Fruit fly (Drosophila melanogaster) whole organism, pupa: ENCODE results near the gene Ran-like.

Experiments used
- CG13204 ChIP-seq: fragments of 200-800 bp; sonication (Bioruptor generic); optimal IDR thresholded peaks from 2 replicates; lab custom pipeline; 2018; ENCODE audit warnings: missing biosample characterization, mild to moderate bottlenecking, missing genetic modification characterization, moderate library complexity
- CG8301 ChIP-seq: fragments of 200-800 bp; sonication (Bioruptor generic); optimal IDR thresholded peaks from 2 replicates; lab custom pipeline; 2018; ENCODE audit warnings: missing biosample characterization, mild to moderate bottlenecking, missing genetic modification characterization
- D1 ChIP-seq: fragments of 200-800 bp; sonication (Bioruptor generic); optimal IDR thresholded peaks from 2 replicates; lab custom pipeline; 2018; ENCODE audit warnings: missing biosample characterization, mild to moderate bottlenecking, missing genetic modification characterization, moderate library complexity
- EcR ChIP-seq: fragments of 200-800 bp; sonication (Bioruptor generic); optimal IDR thresholded peaks from 3 replicates; lab custom pipeline; 2019; ENCODE audit warnings: missing biosample characterization, missing genetic modification characterization, mild to moderate bottlenecking, moderate library complexity, missing genetic modification reagents
- Snoo ChIP-seq: fragments of 200-800 bp; sonication (Bioruptor generic); optimal IDR thresholded peaks from 3 replicates; lab custom pipeline; 2017; ENCODE audit warnings: missing biosample characterization, mild to moderate bottlenecking, missing genetic modification characterization, inconsistent platforms
- fd96Ca ChIP-seq: fragments of 200-800 bp; sonication (Bioruptor generic); IDR thresholded peaks from 3 replicates; pipeline ENCODE4 v1.3.6; 2022; ENCODE audit warnings: missing biosample characterization, missing genetic modification characterization
- rn ChIP-seq: fragments of 200-800 bp; sonication (Bioruptor generic); IDR thresholded peaks from 2 replicates; pipeline ENCODE4 v1.3.6; 2022; ENCODE audit warnings: missing biosample characterization, missing genetic modification characterization

DNA sequence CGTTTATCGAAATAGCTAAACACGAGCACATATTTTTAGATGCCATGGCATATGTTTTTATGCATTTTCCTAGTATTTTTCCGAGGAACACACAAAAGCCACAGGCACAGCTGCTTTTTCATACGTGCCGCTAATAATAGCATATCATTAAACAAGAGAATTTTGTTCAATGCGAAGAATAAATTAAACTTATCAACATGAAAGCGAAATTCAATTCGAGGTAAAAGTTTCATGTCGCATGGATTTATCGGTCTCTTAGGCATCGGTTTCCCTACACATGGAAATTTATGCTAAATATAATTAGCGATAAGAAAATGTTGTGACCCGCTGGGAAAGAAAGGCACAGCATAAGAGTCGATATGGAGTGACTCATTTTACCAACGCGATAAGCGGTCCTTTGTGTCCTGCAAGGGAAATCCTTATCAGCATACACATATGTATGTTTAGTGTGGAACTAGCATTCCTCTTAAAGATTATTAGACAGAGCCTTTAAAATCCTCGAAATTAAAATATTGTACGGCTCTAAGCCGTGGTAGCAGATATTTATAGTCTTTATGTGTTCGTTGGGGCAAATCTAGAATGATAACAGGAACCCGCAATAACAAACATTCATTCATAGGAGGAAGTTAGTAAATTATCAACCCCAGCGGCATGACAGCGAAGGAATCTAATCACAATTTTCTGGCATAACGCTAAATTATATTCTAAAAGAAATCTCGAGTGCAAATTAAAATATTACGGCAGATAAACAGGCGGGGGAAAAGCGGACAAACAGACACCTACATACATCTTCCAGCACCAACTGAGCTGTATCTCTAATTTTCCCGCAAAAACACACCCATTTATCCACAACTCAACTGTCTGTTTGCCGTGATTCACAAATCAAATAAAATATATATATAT lies 46.5 kb upstream of the Ran-like start, which contains the start of gene CG43248:
- TF ChIP-seq Snoo (tag; lab: Kevin White, UChicago) (no peak), fd96Ca (GFP tag; lab: Robert Waterston, UW) (no peak), CG13204 (no peak), D1 (no peak), EcR (GFP tag; lab: Kevin White, UChicago) (no peak), CG8301 (tag; lab: Kevin White, UChicago) (no peak), rn (GFP tag; lab: Robert Waterston, UW) (no peak)
